Worm (Caenorhabditis elegans) whole organism, L4 larva: Measurements from ENCODE around the gene irld-6.

Experiments
- F37D6.2 ChIP-seq: sonication (generic microtip); optimal IDR thresholded peaks from 2 replicates; lab custom pipeline; 2016; ENCODE audit warnings: mild to moderate bottlenecking, missing genetic modification characterization, missing compliant biosample characterization
- F44E2.7 ChIP-seq: fragments of 200-800 bp; sonication (Bioruptor generic); IDR thresholded peaks from 2 replicates; pipeline ENCODE4 v2.1.2; 2022; ENCODE audit warnings: missing genetic modification characterization, missing compliant biosample characterization
- F49E8.2 ChIP-seq: sonication (generic microtip); optimal IDR thresholded peaks from 2 replicates; lab custom pipeline; 2016; ENCODE audit warnings: missing compliant biosample characterization, mild to moderate bottlenecking, missing genetic modification characterization, borderline replicate concordance
- T26A8.4 ChIP-seq: fragments of 200-800 bp; sonication (Bioruptor generic); IDR thresholded peaks from 2 replicates; pipeline ENCODE4 v1.3.6; 2022; ENCODE audit warnings: missing genetic modification characterization, missing compliant biosample characterization
- Y5F2A.4 ChIP-seq: fragments of 200-800 bp; sonication (Bioruptor generic); optimal IDR thresholded peaks from 2 replicates; lab custom pipeline; 2018; ENCODE audit warnings: mild to moderate bottlenecking, missing genetic modification characterization, missing compliant biosample characterization
- ceh-28 ChIP-seq: fragments of 150-350 bp; optimal IDR thresholded peaks from 2 replicates; lab custom pipeline; 2014; ENCODE audit warnings: missing biosample characterization, missing genetic modification reagents, missing genetic modification characterization
- ceh-82 ChIP-seq: sonication (generic microtip); optimal IDR thresholded peaks from 2 replicates; lab custom pipeline; 2017; ENCODE audit warnings: missing biosample characterization, missing genetic modification characterization
- dpl-1 ChIP-seq: fragments of 150-350 bp; optimal IDR thresholded peaks from 2 replicates; lab custom pipeline; 2014; ENCODE audit warnings: missing biosample characterization, missing genetic modification reagents, missing genetic modification characterization
- lsy-2 ChIP-seq, 2 experiments: fragments of 150-350 bp in 1 of 2; sonication (generic microtip) in 1 of 2; optimal IDR thresholded peaks; 2 replicates each; lab custom pipeline; 2014 to 2017; ENCODE audit warnings: missing biosample characterization in 2 of 2, missing genetic modification characterization in 2 of 2
- mdl-1 ChIP-seq, 2 experiments: fragments of 150-350 bp in 1 of 2; sonication (generic microtip) in 1 of 2; optimal IDR thresholded peaks; 2 replicates each; lab custom pipeline; 2014 to 2017; ENCODE audit warnings: missing biosample characterization in 2 of 2, missing genetic modification characterization in 2 of 2
- nhr-6 ChIP-seq: fragments of 150-350 bp; optimal IDR thresholded peaks from 2 replicates; lab custom pipeline; 2014; ENCODE audit warnings: missing biosample characterization, missing genetic modification characterization
- saeg-2 ChIP-seq: fragments of 200-800 bp; sonication (Bioruptor generic); IDR thresholded peaks from 2 replicates; pipeline ENCODE4 v1.3.6; 2022; ENCODE audit warnings: missing genetic modification reagents, missing genetic modification characterization, missing compliant biosample characterization
- snpc-4 ChIP-seq: fragments of 150-350 bp; optimal IDR thresholded peaks from 2 replicates; lab custom pipeline; 2014; ENCODE audit warnings: missing biosample characterization, missing genetic modification characterization

DNA sequence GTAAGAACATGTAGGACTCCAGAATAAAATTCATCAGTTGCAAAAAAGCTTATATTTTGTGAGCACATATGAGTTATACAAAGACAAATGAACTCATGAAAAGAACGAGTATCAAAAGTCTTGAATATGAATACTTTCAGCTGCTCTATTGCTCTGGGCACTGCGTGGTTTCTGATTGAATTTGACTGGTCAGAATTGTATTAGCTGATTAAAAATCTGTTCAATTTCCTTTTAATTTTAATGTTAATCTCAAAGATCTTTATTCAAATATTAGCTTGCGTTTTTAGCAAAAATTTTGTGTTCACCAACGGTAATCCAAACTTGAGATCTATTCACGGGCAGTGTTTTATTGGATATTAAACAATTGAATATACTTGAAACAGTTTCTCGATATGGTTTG lies 41.5 kb upstream of the irld-6 start, which contains the start of gene srh-184:
- TF ChIP-seq F49E8.2 (no peak), ceh-82 (tag; lab: Kevin White, UChicago) (no peak), dpl-1 (GFP tag; lab: Kevin White, UChicago) (no peak), T26A8.4 (no peak), F37D6.2 (tag; lab: Kevin White, UChicago) (no peak), saeg-2 (GFP tag; lab: Robert Waterston, UW) (no peak), snpc-4 (tag; lab: Kevin White, UChicago) (no peak), mdl-1 (tag; optimal IDR thresholded peaks at IDR 0.05; lab: Kevin White, UChicago) (no peak), ceh-28 (tag; lab: Kevin White, UChicago) (no peak), F44E2.7 (no peak), nhr-6 (tag; lab: Kevin White, UChicago) (no peak), lsy-2 (tag; optimal IDR thresholded peaks at IDR 0.05; lab: Kevin White, UChicago) (no peak), Y5F2A.4 (GFP tag; lab: Kevin White, UChicago) (no peak)
